Worm (Caenorhabditis elegans): Measurements from ENCODE around the gene rpl-3.

DNA sequence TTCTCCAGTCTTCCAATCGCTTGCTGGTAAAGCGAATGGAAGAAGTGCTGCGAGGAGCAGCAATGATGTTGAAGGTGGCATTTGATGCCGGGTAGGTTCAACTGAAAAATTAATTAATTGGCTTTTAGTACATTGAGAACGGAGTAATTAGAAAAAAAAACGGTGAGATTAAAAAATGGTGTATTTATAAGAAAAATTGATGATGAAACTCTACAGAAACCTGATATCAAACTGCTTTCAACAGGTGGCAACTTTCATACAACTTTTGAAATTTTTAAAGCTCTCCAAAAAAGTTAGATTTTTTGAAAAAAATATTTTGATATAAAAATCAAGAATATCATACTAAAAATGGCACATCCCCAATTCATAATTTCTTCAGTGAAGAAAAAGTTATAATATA, 46.4 kb downstream of the rpl-3 start, which contains the start of gene pat-3:
- TF ChIP-seq nhr-11 (tag; optimal IDR thresholded peaks at IDR 0.05) = no peak
- TF ChIP-seq R02D3.7 (tag; optimal IDR thresholded peaks at IDR 0.05) = no peak
